Worm (Caenorhabditis elegans) whole organism, late embryonic: Measurements from ENCODE around the gene dpy-11.

ENCODE experiments used
- K02D7.2 ChIP-seq: sonication (generic microtip); optimal IDR thresholded peaks from 2 replicates; lab custom pipeline; 2017; ENCODE audit warnings: mild to moderate bottlenecking, missing genetic modification characterization, missing compliant biosample characterization
- K09A11.1 ChIP-seq: sonication (generic microtip); optimal IDR thresholded peaks from 2 replicates; lab custom pipeline; 2017; ENCODE audit warnings: antibody characterized with exemption, mild to moderate bottlenecking, missing genetic modification characterization, missing compliant biosample characterization; ENCODE audit not compliant: insufficient read depth
- Y22D7AL.16 ChIP-seq: sonication (generic microtip); optimal IDR thresholded peaks from 2 replicates; lab custom pipeline; 2016; ENCODE audit warnings: missing genetic modification characterization, missing compliant biosample characterization
- ceh-18 ChIP-seq: sonication (generic microtip); optimal IDR thresholded peaks from 2 replicates; lab custom pipeline; 2016; ENCODE audit warnings: missing genetic modification characterization, missing compliant biosample characterization
- ceh-2 ChIP-seq: sonication (generic microtip); optimal IDR thresholded peaks from 2 replicates; lab custom pipeline; 2016; ENCODE audit warnings: missing genotype, missing genetic modification characterization, missing compliant biosample characterization
- ceh-30 ChIP-seq: fragments of 150-350 bp; optimal IDR thresholded peaks from 2 replicates; lab custom pipeline; 2014; ENCODE audit warnings: missing biosample characterization, missing genetic modification characterization
- ceh-31 ChIP-seq: sonication (generic microtip); optimal IDR thresholded peaks from 2 replicates; lab custom pipeline; 2016; ENCODE audit warnings: missing genetic modification characterization, missing compliant biosample characterization
- ceh-45 ChIP-seq: fragments of 200-800 bp; sonication (Bioruptor generic); IDR thresholded peaks from 2 replicates; pipeline ENCODE4 v1.3.6; 2022; ENCODE audit warnings: missing genetic modification reagents, missing genetic modification characterization, missing compliant biosample characterization
- ceh-48 ChIP-seq: sonication (generic microtip); optimal IDR thresholded peaks from 2 replicates; lab custom pipeline; 2016; ENCODE audit warnings: missing genetic modification characterization, inconsistent platforms, missing compliant biosample characterization
- ceh-6 ChIP-seq: fragments of 200-800 bp; sonication (Bioruptor generic); optimal IDR thresholded peaks from 2 replicates; lab custom pipeline; 2018; ENCODE audit warnings: mild to moderate bottlenecking, missing genetic modification characterization, missing compliant biosample characterization
- ceh-9 ChIP-seq: sonication (generic microtip); optimal IDR thresholded peaks from 2 replicates; lab custom pipeline; 2016; ENCODE audit warnings: mild to moderate bottlenecking, missing genetic modification characterization, inconsistent platforms, missing compliant biosample characterization
- che-1 ChIP-seq: sonication (generic microtip); optimal IDR thresholded peaks from 2 replicates; lab custom pipeline; 2016; ENCODE audit warnings: mild to moderate bottlenecking, missing genetic modification characterization, missing compliant biosample characterization
- dmd-4 ChIP-seq: sonication (generic microtip); optimal IDR thresholded peaks from 2 replicates; lab custom pipeline; 2016; ENCODE audit warnings: borderline replicate concordance, missing genetic modification characterization, missing compliant biosample characterization
- elt-2 ChIP-seq: sonication (generic microtip); optimal IDR thresholded peaks from 2 replicates; lab custom pipeline; 2016; ENCODE audit warnings: missing genetic modification reagents, missing genetic modification characterization, missing compliant biosample characterization
- elt-4 ChIP-seq: sonication (generic microtip); optimal IDR thresholded peaks from 2 replicates; lab custom pipeline; 2016; ENCODE audit warnings: missing genetic modification characterization, missing compliant biosample characterization
- ets-4 ChIP-seq: sonication (generic microtip); optimal IDR thresholded peaks from 2 replicates; lab custom pipeline; 2016; ENCODE audit warnings: missing genetic modification characterization, missing compliant biosample characterization
- eyg-1 ChIP-seq: sonication (generic microtip); optimal IDR thresholded peaks from 2 replicates; lab custom pipeline; 2016; ENCODE audit warnings: missing genotype, missing genetic modification characterization, missing compliant biosample characterization
- hlh-8 ChIP-seq: sonication (generic microtip); optimal IDR thresholded peaks from 2 replicates; lab custom pipeline; 2016; ENCODE audit warnings: missing genotype, missing genetic modification characterization, missing compliant biosample characterization
- lim-6 ChIP-seq: sonication (generic microtip); optimal IDR thresholded peaks from 2 replicates; lab custom pipeline; 2016; ENCODE audit warnings: missing genetic modification characterization, missing compliant biosample characterization
- nfya-1 ChIP-seq: sonication (generic microtip); optimal IDR thresholded peaks from 2 replicates; lab custom pipeline; 2017; ENCODE audit warnings: missing genetic modification characterization, mild to moderate bottlenecking, missing compliant biosample characterization, antibody characterized with exemption, moderate library complexity
- nhr-11 ChIP-seq: fragments of 150-350 bp; optimal IDR thresholded peaks from 2 replicates; lab custom pipeline; 2014; ENCODE audit warnings: missing biosample characterization, missing genetic modification characterization
- npax-4 ChIP-seq: sonication (generic microtip); optimal IDR thresholded peaks from 2 replicates; lab custom pipeline; 2016; ENCODE audit warnings: missing genetic modification characterization, missing compliant biosample characterization
- odd-2 ChIP-seq: sonication (generic microtip); optimal IDR thresholded peaks from 2 replicates; lab custom pipeline; 2017; ENCODE audit warnings: antibody characterized with exemption, mild to moderate bottlenecking, missing genetic modification characterization, missing compliant biosample characterization
- pax-1 ChIP-seq: fragments of 150-350 bp; optimal IDR thresholded peaks from 2 replicates; lab custom pipeline; 2014; ENCODE audit warnings: missing biosample characterization, missing genetic modification characterization
- pqm-1 ChIP-seq: sonication (generic microtip); optimal IDR thresholded peaks from 2 replicates; lab custom pipeline; 2016; ENCODE audit warnings: missing genetic modification characterization, missing compliant biosample characterization
- ref-2 ChIP-seq: sonication (generic microtip); optimal IDR thresholded peaks from 2 replicates; lab custom pipeline; 2016; ENCODE audit warnings: missing genetic modification characterization, missing compliant biosample characterization
- rnt-1 ChIP-seq: sonication (generic microtip); optimal IDR thresholded peaks from 2 replicates; lab custom pipeline; 2016; ENCODE audit warnings: missing genetic modification characterization, missing compliant biosample characterization
- sdc-2 ChIP-seq: sonication (generic microtip); optimal IDR thresholded peaks from 2 replicates; lab custom pipeline; 2016; ENCODE audit warnings: missing genotype, missing genetic modification characterization, missing compliant biosample characterization
- syd-9 ChIP-seq: sonication (generic microtip); optimal IDR thresholded peaks from 2 replicates; lab custom pipeline; 2016; ENCODE audit warnings: mild to moderate bottlenecking, missing genetic modification characterization, moderate library complexity, missing compliant biosample characterization
- tbx-2 ChIP-seq: sonication (generic microtip); optimal IDR thresholded peaks from 2 replicates; lab custom pipeline; 2016; ENCODE audit warnings: missing genetic modification characterization, missing compliant biosample characterization
- tbx-7 ChIP-seq: sonication (generic microtip); optimal IDR thresholded peaks from 2 replicates; lab custom pipeline; 2016; ENCODE audit warnings: missing genotype, missing genetic modification characterization, missing compliant biosample characterization
- unc-42 ChIP-seq: sonication (generic microtip); optimal IDR thresholded peaks from 2 replicates; lab custom pipeline; 2016; ENCODE audit warnings: missing genotype, missing genetic modification characterization, missing compliant biosample characterization
- zip-5 ChIP-seq: sonication (generic microtip); optimal IDR thresholded peaks from 2 replicates; lab custom pipeline; 2016; ENCODE audit warnings: missing genetic modification characterization, missing compliant biosample characterization
- ztf-16 ChIP-seq: sonication (generic microtip); optimal IDR thresholded peaks from 2 replicates; lab custom pipeline; 2017; ENCODE audit warnings: missing genetic modification characterization, missing compliant biosample characterization

The dpy-11 gene

ce11 chrV:6492497-6492896 is 22.5 kb downstream of the dpy-11 start:
- TF ChIP-seq elt-2 (tag; lab: Kevin White, UChicago) (peak; percentile 95), K09A11.1 (no peak)

DNA sequence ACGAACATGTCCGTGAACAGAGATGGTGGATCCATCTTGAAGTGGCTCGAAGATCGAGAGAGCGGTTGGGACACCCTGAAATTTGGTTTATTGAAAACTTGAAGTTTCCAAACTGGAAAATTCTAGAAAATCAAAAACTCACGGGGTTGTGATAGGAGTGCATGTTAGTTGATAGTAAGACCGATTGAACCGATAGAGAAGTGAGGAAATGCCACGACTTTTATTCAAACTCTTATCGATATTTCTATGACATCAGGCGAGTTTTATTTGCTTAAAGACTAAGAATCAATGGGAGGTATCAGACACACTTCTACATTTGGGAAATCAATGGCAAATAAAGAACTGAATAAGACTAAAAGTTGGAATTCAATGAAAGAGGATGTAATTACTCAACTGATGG is 26.2 kb downstream of the dpy-11 start, which contains the start of gene lec-10:
TSS of gene lec-10 (minus strand) at position 272 of the 400 bp plus-strand sequence.
- TF ChIP-seq elt-2 (tag; lab: Kevin White, UChicago), result peak; percentile 61
- TF ChIP-seq ceh-45 (GFP tag; lab: Robert Waterston, UW), result no peak

DNA sequence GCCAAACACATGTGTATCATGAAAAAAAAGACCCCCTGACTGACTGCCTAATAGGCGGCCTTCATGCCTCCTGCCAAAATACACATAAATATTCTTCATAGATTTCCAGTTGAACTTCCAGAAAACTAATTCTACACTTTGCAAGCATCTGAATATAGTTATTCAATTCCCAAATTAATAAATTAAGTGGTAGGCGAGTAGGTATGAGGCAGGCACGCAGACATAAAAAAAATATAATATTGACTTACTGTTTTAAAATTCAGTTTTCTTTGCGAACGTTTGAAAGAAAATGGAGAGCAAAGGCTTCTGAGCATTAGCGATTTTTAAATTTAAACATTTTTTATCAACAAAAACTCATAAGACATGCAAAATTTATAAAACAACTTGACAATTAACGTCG is 27.2 kb downstream of the dpy-11 start:
- TF ChIP-seq ceh-9 (tag; lab: Kevin White, UChicago) (no peak), tbx-7 (tag; lab: Kevin White, UChicago) (no peak)

DNA sequence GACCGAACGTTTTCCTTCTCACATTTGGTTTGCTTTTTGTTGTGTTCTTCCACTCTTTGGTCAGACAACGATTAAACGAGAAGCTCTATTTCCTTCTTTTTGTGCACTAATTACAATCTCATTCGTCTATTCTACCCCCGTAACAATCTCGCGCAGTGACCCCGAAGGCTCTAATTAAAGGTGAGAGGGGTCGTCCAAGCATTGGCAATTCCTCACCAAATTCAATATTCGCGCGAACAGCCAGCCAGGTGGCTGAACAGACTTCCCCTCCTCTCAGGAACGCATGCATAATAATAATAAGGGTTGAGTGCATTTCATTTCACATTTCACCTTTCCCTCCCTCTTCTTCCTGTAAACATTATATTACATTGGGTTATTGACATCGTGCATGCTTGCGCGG is 29.9 kb downstream of the dpy-11 start:
- TF ChIP-seq tbx-2 (tag; lab: Kevin White, UChicago), result peak; percentile 45
- TF ChIP-seq ceh-31 (tag; lab: Kevin White, UChicago), result peak; percentile 62
- no peak for TF ChIP-seq ceh-2 (tag; lab: Kevin White, UChicago)
- TF ChIP-seq npax-4 (tag; lab: Kevin White, UChicago), result no peak
- TF ChIP-seq ref-2 (tag; lab: Kevin White, UChicago), result peak; percentile 14
- no peak for TF ChIP-seq ceh-30 (tag; lab: Kevin White, UChicago)
- TF ChIP-seq ets-4 (tag; lab: Kevin White, UChicago), result no peak
- TF ChIP-seq ceh-48 (tag; lab: Kevin White, UChicago), result no peak
- peak; percentile 6 for TF ChIP-seq unc-42 (tag; lab: Kevin White, UChicago)
- TF ChIP-seq zip-5, result no peak
- no peak for TF ChIP-seq dmd-4 (tag; lab: Kevin White, UChicago)
- no peak for TF ChIP-seq Y22D7AL.16 (tag; lab: Kevin White, UChicago)

DNA sequence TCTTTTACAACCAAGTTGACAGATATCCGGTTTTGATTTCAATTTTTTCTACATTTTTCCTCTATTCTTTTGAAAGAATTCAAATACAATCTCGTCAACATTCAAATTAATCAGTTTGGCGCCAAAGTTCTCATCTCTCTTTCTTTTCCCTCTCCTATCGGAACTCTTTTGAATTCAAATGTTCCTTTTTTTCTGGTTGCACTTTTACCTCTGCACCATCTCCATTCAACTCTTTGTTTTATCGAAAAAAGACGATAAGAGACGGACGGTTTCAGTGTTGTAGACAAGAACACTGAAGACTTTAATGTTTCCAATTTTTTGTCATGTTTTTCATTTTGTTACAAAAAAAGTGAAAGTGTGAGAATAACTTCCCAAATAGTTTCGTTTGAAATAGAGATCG is 39.0 kb downstream of the dpy-11 start:
- no peak for TF ChIP-seq sdc-2 (tag; lab: Kevin White, UChicago)
- no peak for TF ChIP-seq elt-4 (tag; lab: Kevin White, UChicago)
- TF ChIP-seq ceh-18 (tag; lab: Kevin White, UChicago), result no peak
- TF ChIP-seq ets-4 (tag; lab: Kevin White, UChicago), result no peak
- no peak for TF ChIP-seq hlh-8
- TF ChIP-seq Y22D7AL.16 (tag; lab: Kevin White, UChicago), result no peak

DNA sequence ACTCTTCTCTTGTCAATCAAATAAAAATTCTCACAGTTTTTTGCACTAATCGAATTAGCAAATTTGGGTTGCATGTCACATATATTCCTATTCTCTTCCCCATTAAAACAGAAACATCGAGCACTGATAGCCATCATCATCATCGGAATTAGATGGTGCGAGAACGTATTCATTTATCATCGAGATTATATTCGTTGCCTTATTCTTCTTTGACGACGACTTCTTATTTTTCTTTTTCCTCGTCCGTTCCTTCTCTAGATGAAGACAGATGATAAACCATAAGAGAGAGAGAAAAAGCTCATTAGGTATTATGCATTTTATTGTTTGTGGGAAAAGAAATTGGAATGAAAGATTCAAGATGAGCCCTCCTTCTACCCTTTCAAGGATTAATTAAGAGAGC is 43.8 kb downstream of the dpy-11 start:
- TF ChIP-seq ztf-16 (no peak), K02D7.2 (tag; lab: Kevin White, UChicago) (no peak), nfya-1 (tag; lab: Kevin White, UChicago) (no peak), pqm-1 (tag; lab: Kevin White, UChicago) (no peak), tbx-2 (tag; lab: Kevin White, UChicago) (no peak), eyg-1 (tag; lab: Kevin White, UChicago) (no peak), ceh-6 (GFP tag; lab: Kevin White, UChicago) (no peak), rnt-1 (tag; lab: Kevin White, UChicago) (no peak), che-1 (tag; lab: Kevin White, UChicago) (no peak), ref-2 (tag; lab: Kevin White, UChicago) (no peak), pax-1 (no peak), lim-6 (tag; lab: Kevin White, UChicago) (no peak), dmd-4 (tag; lab: Kevin White, UChicago) (no peak), nhr-11 (no peak), unc-42 (tag; lab: Kevin White, UChicago) (no peak), syd-9 (no peak), odd-2 (no peak)
